Worm (Caenorhabditis elegans): ENCODE measurements around the gene ncap-1.

- TF ChIP-seq him-1 (tag; optimal IDR thresholded peaks at IDR 0.05): no peak
- no peak for TF ChIP-seq W03F9.2 (tag; optimal IDR thresholded peaks at IDR 0.05)
Measured at ce11 chrII:2955656-2956115, 36.6 kb upstream of the ncap-1 start, which contains the start of gene irld-48.

Measured in whole organism, L4/young adult.